Fruit fly (Drosophila melanogaster): Measurements from ENCODE around the gene uncNacbeta.
A peak's percentile ranks its signal among the peaks of the same experiment; 100 is the strongest.

uncNacbeta gene

dm6 chr2L:576559-577184, 13.1 kb upstream of the uncNacbeta start, which contains the start of gene Ptth:
Gene Ptth (minus strand): TSS chr2L:576896.
- TF ChIP-seq CG17801 (GFP tag; optimal IDR thresholded peaks at IDR 0.05; ENCODE audit: partially characterized antibody): no peak

- TF ChIP-seq CG17801 (GFP tag; optimal IDR thresholded peaks at IDR 0.05; ENCODE audit: partially characterized antibody): peak; percentile 81
Observed at dm6 chr2L:574226-574625, 10.6 kb upstream of the uncNacbeta start, which contains the start of the genes Ipk2 and cold. Gene Ipk2 (minus strand): TSS chr2L:574264. Gene cold (plus strand): TSS chr2L:574291.

dm6 chr2L:568030-568429, 4.4 kb upstream of the uncNacbeta start, which contains the start of the genes Nle and Sf3b1:
Gene Nle (minus strand): TSS chr2L:568121.
Gene Sf3b1 (plus strand): TSS chr2L:568340.
- TF ChIP-seq CG17801 (GFP tag; optimal IDR thresholded peaks at IDR 0.05; ENCODE audit: partially characterized antibody): peak; percentile 28

- TF ChIP-seq CG17801 (GFP tag; optimal IDR thresholded peaks at IDR 0.05; ENCODE audit: partially characterized antibody): no peak
Observed at dm6 chr2L:563314-563713, 305 bp downstream of the uncNacbeta start.

dm6 chr2L:559770-560567, 3.6 kb downstream of the uncNacbeta start, which contains the start of gene rempA:
Gene rempA (minus strand): TSS chr2L:560310.
- TF ChIP-seq CG17801 (GFP tag; optimal IDR thresholded peaks at IDR 0.05; ENCODE audit: partially characterized antibody): no peak

dm6 chr2L:559311-559710, 4.3 kb downstream of the uncNacbeta start, which contains the start of gene Tspo:
Gene Tspo (plus strand): TSS chr2L:559612.
- no peak for TF ChIP-seq CG17801 (GFP tag; optimal IDR thresholded peaks at IDR 0.05; ENCODE audit: partially characterized antibody)

- TF ChIP-seq CG17801 (GFP tag; optimal IDR thresholded peaks at IDR 0.05; ENCODE audit: partially characterized antibody): peak; percentile 30
Observed at dm6 chr2L:552432-552929, 11.1 kb downstream of the uncNacbeta start, which contains the start of gene Ets21C. Gene Ets21C (minus strand): TSS chr2L:552923.

dm6 chr2L:549637-550036, 14.0 kb downstream of the uncNacbeta start:
- TF ChIP-seq CG17801 (GFP tag; optimal IDR thresholded peaks at IDR 0.05; ENCODE audit: partially characterized antibody): no peak

dm6 chr2L:547978-548377, 15.6 kb downstream of the uncNacbeta start:
- TF ChIP-seq CG17801 (GFP tag; optimal IDR thresholded peaks at IDR 0.05; ENCODE audit: partially characterized antibody): no peak

dm6 chr2L:544444-545179, 19.0 kb downstream of the uncNacbeta start, which contains the start of the genes Spp and nAChRbeta3:
Gene Spp (minus strand): TSS chr2L:544653.
Gene nAChRbeta3 (plus strand): TSS chr2L:545129.
- TF ChIP-seq CG17801 (GFP tag; optimal IDR thresholded peaks at IDR 0.05; ENCODE audit: partially characterized antibody): no peak

dm6 chr2L:543799-544198, 19.8 kb downstream of the uncNacbeta start:
- no peak for TF ChIP-seq CG17801 (GFP tag; optimal IDR thresholded peaks at IDR 0.05; ENCODE audit: partially characterized antibody)

- TF ChIP-seq CG17801 (GFP tag; optimal IDR thresholded peaks at IDR 0.05; ENCODE audit: partially characterized antibody): no peak
Observed at dm6 chr2L:542338-542967, 21.2 kb downstream of the uncNacbeta start, which contains the start of gene lwr. Gene lwr (minus strand): TSS chr2L:542580.

dm6 chr2L:540572-541210, 22.9 kb downstream of the uncNacbeta start:
- TF ChIP-seq CG17801 (GFP tag; optimal IDR thresholded peaks at IDR 0.05; ENCODE audit: partially characterized antibody): peak; percentile 29

dm6 chr2L:533734-534133, 29.9 kb downstream of the uncNacbeta start:
- no peak for TF ChIP-seq CG17801 (GFP tag; optimal IDR thresholded peaks at IDR 0.05; ENCODE audit: partially characterized antibody)
